Worm (Caenorhabditis elegans): ENCODE data around the gene dpy-21.
A peak's percentile ranks its signal among the peaks of the same experiment; 100 is the strongest.

The dpy-21 gene

DNA sequence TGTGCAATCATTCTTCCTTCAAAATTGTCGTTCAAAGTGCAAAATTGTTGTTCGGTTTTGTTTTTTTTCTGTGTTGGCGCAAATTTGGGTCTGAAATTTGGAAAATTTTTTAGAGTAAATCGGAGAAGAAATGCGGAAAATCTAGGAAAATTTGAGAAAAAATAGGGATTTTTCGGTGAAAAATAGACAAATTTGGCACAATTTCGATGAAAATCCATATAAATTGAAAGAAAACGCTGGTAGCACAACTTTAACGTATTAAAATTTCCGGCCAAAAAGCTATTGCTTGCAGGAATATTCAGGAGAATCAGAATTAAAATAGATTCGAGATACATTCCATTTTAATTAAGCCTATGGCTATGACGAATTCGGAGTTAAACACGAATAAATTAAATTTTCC, at the start of gene dpy-21:
TSS of gene dpy-21 (minus strand) at position 101 of the 400 bp plus-strand sequence.
- no peak for TF ChIP-seq him-1 (tag; optimal IDR thresholded peaks at IDR 0.05)
- TF ChIP-seq dao-5 (tag; optimal IDR thresholded peaks at IDR 0.05) = no peak
- TF ChIP-seq W03F9.2 (tag; optimal IDR thresholded peaks at IDR 0.05) = no peak

DNA sequence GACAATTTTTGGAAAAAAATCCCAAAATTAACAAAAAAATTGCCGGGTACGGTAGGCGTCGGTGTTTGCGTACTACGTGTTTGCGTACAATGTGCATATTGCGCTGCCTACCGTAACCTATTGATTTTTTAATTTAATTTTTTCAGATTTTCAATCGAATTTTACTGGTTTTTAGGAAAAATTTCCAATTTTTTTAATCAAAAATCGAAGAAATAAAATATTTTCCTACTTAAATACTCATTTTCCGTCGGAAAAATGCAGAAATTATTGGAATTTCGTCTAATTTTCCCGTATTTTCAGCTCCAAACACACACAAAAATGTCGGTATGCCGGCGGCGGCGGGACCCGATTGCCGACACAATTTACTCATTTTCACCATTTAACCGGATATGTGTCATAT, 37.0 kb upstream of the dpy-21 start, which contains the start of gene Y59A8B.21:
TSS of gene Y59A8B.21 (plus strand) at position 301 of the 400 bp plus-strand sequence.
- TF ChIP-seq dao-5 (tag; optimal IDR thresholded peaks at IDR 0.05) = no peak
- TF ChIP-seq him-1 (tag; optimal IDR thresholded peaks at IDR 0.05) = no peak
- no peak for TF ChIP-seq W03F9.2 (tag; optimal IDR thresholded peaks at IDR 0.05)

DNA sequence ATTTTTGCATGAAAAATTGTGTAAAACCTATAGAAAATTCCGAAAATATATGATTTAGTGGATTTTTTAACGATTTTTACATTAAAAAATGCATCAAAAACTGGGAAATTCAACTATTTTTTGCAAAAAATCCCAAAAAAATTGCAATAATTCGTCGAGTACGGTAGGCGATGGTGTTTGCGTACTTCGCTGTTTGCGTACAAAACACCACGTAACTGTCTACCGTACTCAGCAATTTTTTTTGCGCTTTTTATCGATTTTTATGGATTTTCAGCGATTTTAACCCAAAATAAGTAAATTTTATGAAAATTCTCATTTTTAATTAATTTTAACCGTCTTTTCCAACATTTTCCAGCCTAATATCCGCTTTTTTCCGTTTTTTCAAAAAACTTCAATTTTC, 33.9 kb upstream of the dpy-21 start:
- TF ChIP-seq him-1 (tag; optimal IDR thresholded peaks at IDR 0.05) = no peak
- TF ChIP-seq W03F9.2 (tag; optimal IDR thresholded peaks at IDR 0.05) = no peak
- TF ChIP-seq dao-5 (tag; optimal IDR thresholded peaks at IDR 0.05) = no peak

DNA sequence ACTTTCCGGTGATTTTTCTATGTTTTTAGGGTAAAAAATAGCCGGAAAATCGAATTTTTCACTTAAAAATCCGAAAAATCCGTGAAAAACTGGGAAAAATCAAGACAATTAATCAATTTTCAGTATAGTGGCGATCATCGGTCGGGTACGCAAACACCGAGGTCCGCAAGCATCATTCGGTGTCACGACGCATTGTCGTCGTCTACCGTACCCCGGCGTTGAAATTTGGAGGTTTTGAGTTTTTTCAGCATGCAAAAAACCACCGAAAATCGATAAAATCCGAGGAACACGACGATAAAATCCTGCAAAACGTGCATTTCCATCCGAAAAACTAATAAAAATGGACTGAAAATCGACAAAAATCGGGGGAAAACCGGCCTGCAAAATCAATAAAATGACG, 32.7 kb upstream of the dpy-21 start:
- TF ChIP-seq W03F9.2 (tag; optimal IDR thresholded peaks at IDR 0.05) = no peak
- no peak for TF ChIP-seq dao-5 (tag; optimal IDR thresholded peaks at IDR 0.05)
- TF ChIP-seq him-1 (tag; optimal IDR thresholded peaks at IDR 0.05) = no peak

DNA sequence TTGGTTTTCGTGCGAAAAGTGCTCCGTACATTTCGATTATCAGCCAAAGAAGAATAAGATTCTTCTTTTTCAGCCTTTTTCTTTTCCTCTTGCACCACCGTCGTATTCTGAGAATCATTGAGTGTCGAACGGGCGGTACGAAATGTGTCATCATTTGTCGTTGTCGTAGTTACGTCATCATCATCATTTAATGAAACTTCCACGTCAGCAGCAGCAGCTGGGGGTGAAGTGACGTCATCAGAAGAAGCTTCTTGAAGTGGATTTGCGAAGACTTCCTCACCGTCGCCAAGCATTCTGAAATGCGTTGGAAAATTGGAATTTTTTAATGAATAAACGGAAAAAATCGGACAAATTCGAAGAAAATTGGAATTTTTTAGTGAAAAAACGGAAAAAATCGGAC, 30.8 kb upstream of the dpy-21 start, which contains the start of gene snx-6:
TSS of gene snx-6 (minus strand) at position 294 of the 400 bp plus-strand sequence.
- TF ChIP-seq dao-5 (tag; optimal IDR thresholded peaks at IDR 0.05) = no peak
- TF ChIP-seq W03F9.2 (tag; optimal IDR thresholded peaks at IDR 0.05) = no peak
- TF ChIP-seq him-1 (tag; optimal IDR thresholded peaks at IDR 0.05) = no peak

DNA sequence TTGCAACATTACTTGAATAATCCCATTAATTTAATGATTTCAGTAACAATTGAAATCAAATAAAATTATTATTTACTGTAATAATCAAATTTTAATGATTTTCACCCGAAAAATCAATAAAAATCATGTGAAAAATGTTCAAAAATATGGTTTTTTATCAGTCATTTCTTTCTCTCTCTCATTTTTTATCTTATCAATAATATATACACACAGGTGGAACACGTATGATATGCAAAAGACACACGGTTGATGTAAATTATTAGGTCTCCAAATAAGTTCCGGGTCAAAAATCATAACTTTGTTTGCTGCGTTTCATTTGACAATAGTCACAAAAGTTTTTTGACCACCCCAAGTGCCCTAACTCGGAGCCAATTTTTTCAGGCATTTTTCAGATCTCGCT, 29.2 kb upstream of the dpy-21 start:
- TF ChIP-seq dao-5 (tag; optimal IDR thresholded peaks at IDR 0.05) = no peak
- no peak for TF ChIP-seq him-1 (tag; optimal IDR thresholded peaks at IDR 0.05)
- no peak for TF ChIP-seq W03F9.2 (tag; optimal IDR thresholded peaks at IDR 0.05)

DNA sequence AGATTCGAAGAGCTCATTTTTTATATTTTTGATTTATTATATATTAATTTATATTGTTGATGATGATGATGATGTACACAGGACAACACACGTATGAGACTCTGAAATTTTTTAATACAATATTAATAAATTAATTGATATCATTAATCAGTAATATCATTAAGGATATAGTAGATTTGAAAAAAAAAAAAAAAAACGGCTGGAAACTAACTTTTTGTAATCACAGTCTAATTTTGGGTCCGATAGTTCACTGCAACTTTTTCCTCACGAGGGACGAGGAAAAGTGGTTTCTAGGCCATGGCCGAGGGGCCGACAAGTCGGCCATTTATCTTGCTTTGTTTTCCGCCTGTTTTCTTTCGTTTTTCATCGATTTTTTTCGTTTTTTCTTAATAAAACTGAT, 17.8 kb upstream of the dpy-21 start, which contains the start of gene gck-3:
TSS of gene gck-3 (minus strand) at position 101 of the 400 bp plus-strand sequence.
- TF ChIP-seq him-1 (tag; optimal IDR thresholded peaks at IDR 0.05) (no peak), W03F9.2 (tag; optimal IDR thresholded peaks at IDR 0.05) (no peak), dao-5 (tag; optimal IDR thresholded peaks at IDR 0.05) (no peak)

DNA sequence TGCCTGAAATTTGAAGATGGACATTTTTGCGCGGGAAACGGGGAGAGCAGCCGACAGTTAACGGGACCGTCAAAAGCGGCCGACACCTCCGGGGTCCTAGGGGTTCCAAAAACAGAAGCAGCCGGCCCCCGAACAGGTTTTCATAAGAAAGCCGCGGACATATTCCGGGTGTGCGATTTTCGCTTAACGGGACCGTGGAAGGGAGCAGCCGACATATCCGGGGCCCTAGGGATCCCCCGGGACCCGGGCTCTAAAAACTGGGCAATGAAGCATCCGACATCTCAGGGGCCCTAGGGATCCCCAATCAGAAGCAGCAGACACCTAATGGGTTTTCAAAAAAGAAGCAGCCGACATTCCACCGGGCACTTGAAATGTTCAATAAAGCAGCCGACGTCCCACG, 13.5 kb upstream of the dpy-21 start:
- TF ChIP-seq dao-5 (tag; optimal IDR thresholded peaks at IDR 0.05) (no peak), W03F9.2 (tag; optimal IDR thresholded peaks at IDR 0.05) (no peak), him-1 (tag; optimal IDR thresholded peaks at IDR 0.05) (no peak)

DNA sequence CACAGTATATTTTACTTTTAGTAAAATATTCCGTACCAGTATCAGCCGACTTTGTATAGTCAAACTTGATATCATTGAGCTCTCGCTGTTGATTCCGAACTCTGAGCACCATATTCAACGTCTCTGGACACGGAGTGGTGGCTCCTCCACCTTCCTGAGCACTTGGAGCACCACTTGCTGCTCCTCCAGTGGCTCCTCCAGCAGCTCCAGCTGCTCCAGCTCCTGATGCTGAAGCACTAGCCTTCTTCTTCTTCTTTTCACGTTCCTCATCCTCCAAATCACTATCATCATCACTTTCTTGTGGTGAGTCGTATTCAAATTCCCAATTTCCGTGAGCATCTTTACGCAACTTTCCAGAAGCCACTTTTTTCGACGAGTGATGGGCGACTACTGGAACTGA, 7.1 kb upstream of the dpy-21 start:
- TF ChIP-seq dao-5 (tag; optimal IDR thresholded peaks at IDR 0.05) (no peak), W03F9.2 (tag; optimal IDR thresholded peaks at IDR 0.05) (no peak), him-1 (tag; optimal IDR thresholded peaks at IDR 0.05) (no peak)

DNA sequence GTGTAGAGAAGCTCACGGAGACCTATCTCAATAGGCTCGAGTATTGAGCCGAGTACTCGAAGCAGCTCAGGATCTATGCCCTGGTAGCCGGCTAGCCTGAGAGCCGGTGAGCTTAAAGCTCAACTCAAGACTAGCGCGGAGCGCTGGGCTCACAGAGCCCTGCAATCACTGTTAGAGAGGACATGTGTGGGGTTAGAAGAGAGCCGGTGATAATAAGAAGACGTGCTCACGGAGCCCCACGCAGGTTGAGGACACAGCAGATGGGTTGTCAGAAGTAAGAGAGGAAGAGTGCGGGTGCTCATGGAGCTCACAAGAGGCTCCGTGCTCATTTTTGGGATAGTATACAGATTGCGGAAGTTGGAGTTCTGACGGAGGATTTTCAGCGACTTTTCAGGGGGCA, 3.3 kb upstream of the dpy-21 start:
- TF ChIP-seq him-1 (tag; optimal IDR thresholded peaks at IDR 0.05) (no peak), dao-5 (tag; optimal IDR thresholded peaks at IDR 0.05) (no peak), W03F9.2 (tag; optimal IDR thresholded peaks at IDR 0.05) (no peak)

DNA sequence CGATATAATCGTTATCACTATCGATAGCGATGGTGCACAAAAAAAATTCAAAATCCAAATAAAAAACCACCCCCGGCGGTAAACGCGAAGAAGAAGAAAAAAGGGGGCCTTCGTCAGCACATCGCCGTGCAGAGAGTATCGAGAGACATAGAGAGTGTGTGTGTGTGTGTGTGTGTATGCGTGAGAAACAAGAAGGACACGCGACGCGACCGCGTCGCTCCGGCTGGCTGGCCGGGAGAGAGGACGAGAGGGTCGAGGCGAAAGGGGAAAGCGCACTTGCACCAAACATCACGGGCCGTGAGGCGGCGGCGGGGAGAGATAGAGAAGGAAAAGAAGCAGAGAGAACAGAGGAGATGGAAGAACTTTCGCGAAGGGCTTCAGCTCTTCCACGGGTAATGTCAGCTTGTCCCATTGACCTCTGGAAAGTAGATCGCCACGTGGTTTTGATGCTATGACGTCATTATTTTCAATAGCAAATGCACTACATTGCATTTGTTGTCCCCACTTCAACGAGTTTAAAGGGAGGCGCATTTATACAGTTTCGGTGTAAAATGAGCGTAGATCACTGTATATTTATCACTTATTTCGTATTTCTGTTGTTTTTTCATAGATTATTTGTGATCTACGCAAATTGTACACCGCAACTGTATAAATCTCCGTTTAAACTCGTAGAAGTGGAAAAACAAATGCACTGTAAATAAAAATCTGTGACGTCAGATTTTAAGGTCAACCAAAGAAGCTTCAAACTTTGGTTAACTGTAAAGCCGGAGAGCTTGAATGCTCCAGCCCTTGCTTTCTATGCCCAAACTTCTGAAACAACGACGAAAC, 2.4 kb upstream of the dpy-21 start, which contains the start of gene Y59A8B.24:
TSS of gene Y59A8B.24 (plus strand) at position 778 of the 828 bp plus-strand sequence.
- peak; percentile 62 for TF ChIP-seq W03F9.2 (tag; optimal IDR thresholded peaks at IDR 0.05)
- peak; percentile 33 for TF ChIP-seq dao-5 (tag; optimal IDR thresholded peaks at IDR 0.05)
- TF ChIP-seq him-1 (tag; optimal IDR thresholded peaks at IDR 0.05) = peak; percentile 73

DNA sequence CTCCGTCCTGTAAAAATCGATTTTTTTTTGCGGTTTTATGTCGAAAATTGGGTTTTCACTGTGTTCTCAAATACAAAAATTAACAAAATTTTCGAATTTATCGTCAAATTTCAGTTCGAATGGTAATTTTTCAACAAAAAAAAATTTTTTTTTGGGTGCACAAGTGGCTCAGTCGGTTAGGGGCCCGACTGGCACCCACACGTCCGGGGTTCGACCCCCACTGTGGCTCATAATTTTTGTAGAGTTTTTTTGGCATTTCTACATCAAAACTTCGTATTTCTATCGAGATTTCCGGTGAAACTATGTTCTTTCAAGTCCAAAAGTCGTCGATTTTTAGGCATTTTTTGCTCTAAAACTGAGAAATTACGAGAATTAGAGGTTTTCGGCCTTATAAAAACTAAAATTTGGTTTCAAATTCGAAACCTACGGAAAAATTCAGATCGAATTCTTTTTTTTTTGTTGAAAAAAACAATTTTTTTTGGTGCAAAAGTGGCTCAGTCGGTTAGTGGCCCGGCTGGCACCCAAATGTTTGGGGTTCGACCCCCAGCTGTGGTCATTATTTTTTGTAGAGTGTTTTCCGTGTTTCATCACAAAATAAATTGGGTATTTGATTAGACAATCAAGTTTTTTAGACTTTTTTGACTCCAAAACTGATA, 829 bp downstream of the dpy-21 start:
- no peak for TF ChIP-seq dao-5 (tag; optimal IDR thresholded peaks at IDR 0.05)
- no peak for TF ChIP-seq W03F9.2 (tag; optimal IDR thresholded peaks at IDR 0.05)
- no peak for TF ChIP-seq him-1 (tag; optimal IDR thresholded peaks at IDR 0.05)

DNA sequence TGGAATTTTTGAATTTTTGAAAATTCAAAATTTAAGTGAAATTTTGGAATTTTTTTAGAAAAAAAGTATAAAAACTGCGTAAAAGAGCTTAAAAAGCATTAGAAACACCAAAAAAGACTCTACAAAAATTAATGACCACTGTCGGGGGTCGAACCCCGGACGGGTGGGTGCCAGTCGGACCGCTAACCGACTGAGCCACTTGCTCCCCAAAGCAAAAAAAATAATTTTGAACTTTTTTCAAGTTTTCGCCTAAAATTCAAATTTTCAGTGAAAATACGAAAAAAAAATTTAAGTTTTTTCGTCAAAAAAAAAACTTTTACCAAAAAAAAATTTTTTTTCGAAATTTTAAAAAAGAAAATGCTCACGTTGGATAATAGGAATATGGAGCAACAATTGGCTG, 1.7 kb downstream of the dpy-21 start:
- TF ChIP-seq W03F9.2 (tag; optimal IDR thresholded peaks at IDR 0.05) = no peak
- no peak for TF ChIP-seq dao-5 (tag; optimal IDR thresholded peaks at IDR 0.05)
- no peak for TF ChIP-seq him-1 (tag; optimal IDR thresholded peaks at IDR 0.05)

DNA sequence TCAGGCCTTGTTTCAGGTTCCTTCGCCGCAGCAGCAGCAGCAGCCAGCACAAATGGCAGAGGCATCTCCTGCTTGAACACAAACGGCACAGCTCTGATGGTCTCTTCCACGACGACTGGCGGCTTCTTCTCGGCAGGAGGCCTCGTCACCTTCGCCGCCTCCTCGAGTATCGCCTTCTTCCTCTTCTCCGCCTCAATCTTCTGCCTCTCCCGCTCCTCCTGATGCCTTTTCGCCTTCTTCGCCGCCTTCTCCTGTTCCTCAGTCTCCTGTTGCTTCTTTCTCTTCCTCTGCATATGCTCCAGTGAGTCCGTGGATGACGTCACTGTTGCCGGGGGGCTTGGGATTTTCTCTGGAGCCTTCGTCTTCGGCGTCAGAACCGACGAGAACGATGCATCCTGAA, 3.5 kb downstream of the dpy-21 start:
- TF ChIP-seq him-1 (tag; optimal IDR thresholded peaks at IDR 0.05) (no peak), W03F9.2 (tag; optimal IDR thresholded peaks at IDR 0.05) (no peak), dao-5 (tag; optimal IDR thresholded peaks at IDR 0.05) (no peak)

All from whole organism, L4/young adult.